Fruit fly (Drosophila melanogaster) whole organism, embryonic: ENCODE data around the gene mRpL15.

ENCODE experiments used
- Awh ChIP-seq: fragments of 200-800 bp; sonication (Bioruptor generic); IDR thresholded peaks from 2 replicates; pipeline ENCODE4, ENCODE4 v1.3.6; 2022; ENCODE audit warnings: missing biosample characterization, missing genetic modification characterization
- CG10267 ChIP-seq: fragments of 200-800 bp; sonication (Bioruptor generic); optimal IDR thresholded peaks from 2 replicates; lab custom pipeline; 2018; ENCODE audit warnings: missing biosample characterization, mild to moderate bottlenecking, missing genetic modification characterization, moderate library complexity
- CG10321 ChIP-seq: fragments of 200-800 bp; sonication (Bioruptor generic); IDR thresholded peaks from 2 replicates; pipeline ENCODE4 v1.3.6; 2022; ENCODE audit warnings: missing biosample characterization, missing genetic modification characterization
- CG10979 ChIP-seq: fragments of 200-800 bp; sonication (Bioruptor generic); optimal IDR thresholded peaks from 2 replicates; lab custom pipeline; 2018; ENCODE audit warnings: missing biosample characterization, mild to moderate bottlenecking, missing genetic modification characterization, moderate library complexity
- CG12155 ChIP-seq: fragments of 200-800 bp; sonication (Bioruptor generic); optimal IDR thresholded peaks from 3 replicates; lab custom pipeline; 2016; ENCODE audit warnings: missing biosample characterization, missing genetic modification characterization
- CG12219 ChIP-seq: fragments of 200-800 bp; sonication (Bioruptor generic); optimal IDR thresholded peaks from 3 replicates; lab custom pipeline; 2018; ENCODE audit warnings: missing biosample characterization, mild to moderate bottlenecking, missing genetic modification characterization
- CG12299 ChIP-seq: fragments of 200-800 bp; sonication (Bioruptor generic); optimal IDR thresholded peaks from 2 replicates; lab custom pipeline; 2018; ENCODE audit warnings: missing biosample characterization, mild to moderate bottlenecking, missing genetic modification characterization
- CG13624 ChIP-seq: fragments of 200-800 bp; sonication (Bioruptor generic); optimal IDR thresholded peaks from 2 replicates; lab custom pipeline; 2016; ENCODE audit warnings: missing biosample characterization, missing genetic modification characterization
- CG14710 ChIP-seq: fragments of 200-800 bp; sonication (Bioruptor generic); optimal IDR thresholded peaks from 3 replicates; lab custom pipeline; 2019; ENCODE audit warnings: missing biosample characterization, mild to moderate bottlenecking, missing genetic modification characterization, moderate library complexity
- CG18011 ChIP-seq: fragments of 200-800 bp; sonication (Bioruptor generic); optimal IDR thresholded peaks from 2 replicates; lab custom pipeline; 2017; ENCODE audit warnings: missing biosample characterization, missing genetic modification characterization, mild to moderate bottlenecking, moderate library complexity, missing genotype
- CG2116 ChIP-seq: fragments of 200-800 bp; sonication (Bioruptor generic); optimal IDR thresholded peaks from 3 replicates; lab custom pipeline; 2018; ENCODE audit warnings: missing biosample characterization, mild to moderate bottlenecking, missing genetic modification characterization
- CG2889 ChIP-seq: fragments of 200-800 bp; sonication (Bioruptor generic); IDR thresholded peaks from 3 replicates; pipeline ENCODE4 v1.3.6; 2022; ENCODE audit warnings: missing biosample characterization, missing genetic modification characterization
- CG30431 ChIP-seq: fragments of 200-800 bp; sonication (Bioruptor generic); optimal IDR thresholded peaks from 2 replicates; lab custom pipeline; 2017; ENCODE audit warnings: missing biosample characterization, missing genetic modification characterization
- CG31441 ChIP-seq: fragments of 200-800 bp; sonication (Bioruptor generic); IDR thresholded peaks from 2 replicates; pipeline ENCODE4 v1.3.6; 2022; ENCODE audit warnings: missing biosample characterization, missing genetic modification characterization
- CG3847 ChIP-seq: fragments of 200-800 bp; sonication (Bioruptor generic); IDR thresholded peaks from 2 replicates; pipeline ENCODE4 v1.3.6; 2022; ENCODE audit warnings: missing biosample characterization, missing genetic modification characterization
- CG6272 ChIP-seq: fragments of 200-800 bp; sonication (Bioruptor generic); IDR thresholded peaks from 2 replicates; pipeline ENCODE4 v1.3.6; 2022; ENCODE audit warnings: missing biosample characterization, missing genetic modification characterization
- CG6765 ChIP-seq: fragments of 200-800 bp; sonication (Bioruptor generic); optimal IDR thresholded peaks from 3 replicates; lab custom pipeline; 2017; ENCODE audit warnings: missing biosample characterization, mild to moderate bottlenecking, missing genetic modification characterization
- CG7271 ChIP-seq: fragments of 200-800 bp; sonication (Bioruptor generic); optimal IDR thresholded peaks from 2 replicates; lab custom pipeline; 2018; ENCODE audit warnings: missing biosample characterization, mild to moderate bottlenecking, missing genetic modification characterization, moderate library complexity
- CG7372 ChIP-seq: fragments of 200-800 bp; sonication (Bioruptor generic); IDR thresholded peaks from 2 replicates; pipeline ENCODE4 v1.3.6; 2022; ENCODE audit warnings: missing biosample characterization, missing genetic modification characterization
- CG9609 ChIP-seq: fragments of 200-800 bp; sonication (Bioruptor generic); optimal IDR thresholded peaks from 3 replicates; lab custom pipeline; 2016; ENCODE audit warnings: missing biosample characterization, missing genetic modification characterization
- CTCF ChIP-seq: fragments of 200-800 bp; sonication (Bioruptor generic); optimal IDR thresholded peaks from 2 replicates; lab custom pipeline; 2017; ENCODE audit warnings: missing biosample characterization, mild to moderate bottlenecking, missing genetic modification characterization, moderate library complexity
- D ChIP-seq, 2 experiments: fragments of 200-800 bp in 1 of 2; fragments of >200 bp in 1 of 2; sonication (Bioruptor generic) in 1 of 2; optimal IDR thresholded peaks; 2 replicates in 1 of 2; 3 replicates in 1 of 2; lab custom pipeline; 2017; ENCODE audit warnings: mild to moderate bottlenecking in 1 of 2, missing biosample characterization in 1 of 2, missing genetic modification characterization in 1 of 2, missing genetic modification reagents in 1 of 2
- Dek ChIP-seq: fragments of 200-800 bp; sonication (Bioruptor generic); optimal IDR thresholded peaks from 3 replicates; lab custom pipeline; 2019; ENCODE audit warnings: missing biosample characterization, mild to moderate bottlenecking, missing genetic modification characterization, moderate library complexity
- Dll ChIP-seq: fragments of 200-800 bp; sonication (Bioruptor generic); IDR thresholded peaks from 4 replicates; pipeline ENCODE4 v1.3.6; 2022; ENCODE audit warnings: missing biosample characterization, missing genetic modification characterization; ENCODE audit not compliant: partially characterized antibody
- Doc3 ChIP-seq: fragments of 200-800 bp; sonication (Bioruptor generic); IDR thresholded peaks from 3 replicates; pipeline ENCODE4 v1.3.6; 2022; ENCODE audit warnings: missing biosample characterization, missing genetic modification characterization; ENCODE audit not compliant: partially characterized antibody
- Dp ChIP-seq: fragments of 200-800 bp; sonication (Bioruptor generic); optimal IDR thresholded peaks from 2 replicates; lab custom pipeline; 2018; ENCODE audit warnings: missing biosample characterization, mild to moderate bottlenecking, missing genetic modification characterization, moderate library complexity
- Elba2 ChIP-seq: fragments of 200-800 bp; sonication (Bioruptor generic); optimal IDR thresholded peaks from 3 replicates; lab custom pipeline; 2016; ENCODE audit warnings: missing biosample characterization, missing genetic modification characterization
- Fer1 ChIP-seq: fragments of 200-800 bp; sonication (Bioruptor generic); optimal IDR thresholded peaks from 2 replicates; lab custom pipeline; 2017; ENCODE audit warnings: missing biosample characterization, mild to moderate bottlenecking, missing genetic modification characterization
- HLH4C ChIP-seq: fragments of 200-800 bp; sonication (Bioruptor generic); IDR thresholded peaks from 3 replicates; pipeline ENCODE4 v1.3.6; 2022; ENCODE audit warnings: missing biosample characterization, missing genetic modification characterization; ENCODE audit not compliant: partially characterized antibody
- HmgZ ChIP-seq: fragments of 200-800 bp; sonication (Bioruptor generic); optimal IDR thresholded peaks from 2 replicates; lab custom pipeline; 2018; ENCODE audit warnings: missing biosample characterization, mild to moderate bottlenecking, missing genetic modification characterization
- Mad ChIP-seq: fragments of 200-800 bp; sonication (Bioruptor generic); optimal IDR thresholded peaks from 2 replicates; lab custom pipeline; 2016; ENCODE audit warnings: missing biosample characterization, missing genetic modification characterization
- Max ChIP-seq: fragments of 200-800 bp; sonication (Bioruptor generic); optimal IDR thresholded peaks from 2 replicates; lab custom pipeline; 2016; ENCODE audit warnings: missing biosample characterization, mild to moderate bottlenecking, missing genetic modification characterization
- NC2β ChIP-seq: fragments of 200-800 bp; sonication (Bioruptor generic); optimal IDR thresholded peaks from 2 replicates; lab custom pipeline; 2016; ENCODE audit warnings: missing biosample characterization, missing genetic modification characterization
- Scr ChIP-seq: fragments of 200-800 bp; sonication (Bioruptor generic); IDR thresholded peaks from 2 replicates; pipeline ENCODE4 v1.3.6; 2022; ENCODE audit warnings: missing biosample characterization, missing genetic modification characterization; ENCODE audit not compliant: partially characterized antibody
- Side ChIP-seq: fragments of 200-800 bp; sonication (Bioruptor generic); optimal IDR thresholded peaks from 2 replicates; lab custom pipeline; 2016; ENCODE audit warnings: missing biosample characterization, missing genetic modification characterization
- Sry-δ ChIP-seq: fragments of 200-800 bp; sonication (Bioruptor generic); optimal IDR thresholded peaks from 2 replicates; lab custom pipeline; 2016; ENCODE audit warnings: missing biosample characterization, missing genetic modification characterization
- caup ChIP-seq: fragments of 200-800 bp; sonication (Bioruptor generic); optimal IDR thresholded peaks from 3 replicates; lab custom pipeline; 2017; ENCODE audit warnings: missing biosample characterization, mild to moderate bottlenecking, missing genetic modification characterization, moderate library complexity; ENCODE audit not compliant: severe bottlenecking
- fd64A ChIP-seq: fragments of 200-800 bp; sonication (Bioruptor generic); optimal IDR thresholded peaks from 3 replicates; lab custom pipeline; 2018; ENCODE audit warnings: missing biosample characterization, mild to moderate bottlenecking, missing genetic modification characterization
- fu2 ChIP-seq: fragments of 200-800 bp; sonication (Bioruptor generic); optimal IDR thresholded peaks from 2 replicates; lab custom pipeline; 2016; ENCODE audit warnings: missing biosample characterization, missing genetic modification characterization
- gfzf ChIP-seq: fragments of 200-800 bp; sonication (Bioruptor generic); optimal IDR thresholded peaks from 2 replicates; lab custom pipeline; 2016; ENCODE audit warnings: missing biosample characterization, mild to moderate bottlenecking, missing genetic modification characterization, moderate library complexity
- kay ChIP-seq: fragments of 200-800 bp; sonication (Bioruptor generic); optimal IDR thresholded peaks from 2 replicates; lab custom pipeline; 2016; ENCODE audit warnings: missing biosample characterization, missing genetic modification characterization
- ken ChIP-seq: fragments of 200-800 bp; sonication (Bioruptor generic); IDR thresholded peaks from 3 replicates; pipeline ENCODE4 v1.3.6; 2022; ENCODE audit warnings: missing biosample characterization, missing genetic modification characterization
- pum ChIP-seq: fragments of 200-800 bp; sonication (Bioruptor generic); optimal IDR thresholded peaks from 2 replicates; lab custom pipeline; 2016; ENCODE audit warnings: missing biosample characterization, missing genetic modification characterization
- sc ChIP-seq, 3 experiments: fragments of >200 bp in 2 of 3; fragments of 200-800 bp in 1 of 3; sonication (Bioruptor generic) in 1 of 3; optimal IDR thresholded peaks; 2 replicates in 2 of 3; 3 replicates in 1 of 3; lab custom pipeline; 2017; ENCODE audit warnings: mild to moderate bottlenecking in 1 of 3, missing biosample characterization in 1 of 3, missing genetic modification characterization in 1 of 3, missing genetic modification reagents in 1 of 3
- sd ChIP-seq: fragments of 200-800 bp; sonication (Bioruptor generic); optimal IDR thresholded peaks from 3 replicates; lab custom pipeline; 2018; ENCODE audit warnings: missing biosample characterization, mild to moderate bottlenecking, missing genetic modification characterization, moderate library complexity
- tio ChIP-seq: fragments of 200-800 bp; sonication (Bioruptor generic); optimal IDR thresholded peaks from 2 replicates; lab custom pipeline; 2017; ENCODE audit warnings: missing biosample characterization, missing genetic modification characterization, inconsistent platforms
- vfl ChIP-seq: fragments of 200-800 bp; sonication (Bioruptor generic); optimal IDR thresholded peaks from 2 replicates; lab custom pipeline; 2016; ENCODE audit warnings: missing biosample characterization, missing genetic modification characterization

The mRpL15 gene

dm6 chr3L:20401026-20401912 is 34.7 kb downstream of the mRpL15 start, which contains the start of gene trbl (continued):
- TF ChIP-seq NC2β (GFP tag; lab: Kevin White, UChicago) (peak; percentile 13), CG6272 (no peak), CG14710 (tag; lab: Kevin White, UChicago) (peak; percentile 26), pum (GFP tag; lab: Kevin White, UChicago) (no peak), CG7271 (tag; lab: Kevin White, UChicago) (peak; percentile 54), fu2 (no peak), ken (GFP tag; lab: Robert Waterston, UW) (no peak), CG12219 (GFP tag; lab: Kevin White, UChicago) (peak; percentile 18), Dek (tag; lab: Kevin White, UChicago) (no peak), HmgZ (tag; lab: Kevin White, UChicago) (no peak), Fer1 (GFP tag; lab: Kevin White, UChicago) (peak; percentile 74), Doc3 (GFP tag; lab: Robert Waterston, UW) (peak; percentile 37; the same call in 1 of the 3 replicates), CG10979 (peak; percentile 24), CG12299 (peak; percentile 60), CG30431 (GFP tag; lab: Kevin White, UChicago) (no peak), Dp (GFP tag; lab: Kevin White, UChicago) (peak; percentile 55), Sry-δ (GFP tag; lab: Kevin White, UChicago) (no peak), Scr (GFP tag; lab: Robert Waterston, UW) (peak; percentile 57), CG2889 (GFP tag; lab: Robert Waterston, UW) (no peak), Max (GFP tag; lab: Kevin White, UChicago) (peak; percentile 26), gfzf (GFP tag; lab: Kevin White, UChicago) (peak; percentile 59), Elba2 (GFP tag; lab: Kevin White, UChicago) (no peak), Mad (GFP tag; lab: Kevin White, UChicago) (no peak), HLH4C (GFP tag; lab: Robert Waterston, UW) (peak; percentile 73), CG7372 (GFP tag; lab: Robert Waterston, UW) (no peak), CG3847 (GFP tag; lab: Robert Waterston, UW) (no peak), caup (GFP tag; lab: Kevin White, UChicago) (peak; percentile 28), kay (no peak), sd (tag; lab: Kevin White, UChicago) (peak; percentile 99), CTCF (peak; percentile 36), CG2116 (peak; percentile 73), D (optimal IDR thresholded peaks at IDR 0.05; lab: Kevin White, UChicago) (peak; percentile 22), D (GFP tag; optimal IDR thresholded peaks at IDR 0.05; lab: Kevin White, UChicago) (no peak), CG31441 (peak; percentile 20; the same call in 1 of the 2 replicates), tio (no peak), Awh (no peak), CG10267 (tag; lab: Kevin White, UChicago) (peak; percentile 53), vfl (GFP tag; lab: Kevin White, UChicago) (no peak), CG10321 (GFP tag; lab: Robert Waterston, UW) (no peak), CG12155 (GFP tag; lab: Kevin White, UChicago) (no peak), Side (peak; percentile 21), sc (optimal IDR thresholded peaks at IDR 0.05; lab: Kevin White, UChicago) (no peak), sc (GFP tag; optimal IDR thresholded peaks at IDR 0.05; lab: Kevin White, UChicago) (no peak), fd64A (no peak), CG9609 (GFP tag; lab: Kevin White, UChicago) (no peak), CG6765 (GFP tag; lab: Kevin White, UChicago) (peak; percentile 43), CG13624 (GFP tag; lab: Kevin White, UChicago) (peak; percentile 69), Dll (GFP tag; lab: Robert Waterston, UW) (0 out of 4 replicates have a peak, but pooled peaks have one; percentile 52), CG18011 (GFP tag; lab: Kevin White, UChicago) (peak; percentile 20)
